Worm (Caenorhabditis elegans): ENCODE measurements around the gene C47E8.9.

C47E8.9 gene

ce11 chrV:14688097-14688912 is 25.2 kb downstream of the C47E8.9 start, which contains the start of gene C47E8.11 (continued):
- peak; percentile 59 for TF ChIP-seq Y75B8A.6 (GFP tag; IDR thresholded peaks at IDR 0.05)
- TF ChIP-seq aly-2 (tag; optimal IDR thresholded peaks at IDR 0.05): peak; percentile 100
- TF ChIP-seq Y105C5A.15 (GFP tag; IDR thresholded peaks at IDR 0.05): no peak; the same call in 1 of the 2 replicates
- TF ChIP-seq mep-1 (tag; optimal IDR thresholded peaks at IDR 0.05): peak; percentile 80
- TF ChIP-seq tra-1 (GFP tag; IDR thresholded peaks at IDR 0.05): no peak
- TF ChIP-seq madf-5 (GFP tag; IDR thresholded peaks at IDR 0.05): no peak
- TF ChIP-seq ama-1 (optimal IDR thresholded peaks at IDR 0.05): peak; percentile 71
- TF ChIP-seq zag-1 (tag; optimal IDR thresholded peaks at IDR 0.05): no peak
- TF ChIP-seq sdz-12 (GFP tag; optimal IDR thresholded peaks at IDR 0.05): peak; percentile 13
- no peak for TF ChIP-seq ceh-44 (GFP tag; IDR thresholded peaks at IDR 0.05)
- TF ChIP-seq lin-1 (GFP tag; IDR thresholded peaks at IDR 0.05): no peak
- TF ChIP-seq daf-12 (tag; optimal IDR thresholded peaks at IDR 0.05): no peak
- TF ChIP-seq mdl-1 (tag; optimal IDR thresholded peaks at IDR 0.05): no peak
- no peak for TF ChIP-seq nhr-77 (tag; optimal IDR thresholded peaks at IDR 0.05)
- TF ChIP-seq dve-1 (tag; optimal IDR thresholded peaks at IDR 0.05; ENCODE audit: insufficient read depth): peak; percentile 65
- TF ChIP-seq gei-8 (GFP tag; optimal IDR thresholded peaks at IDR 0.05): no peak
- no peak for TF ChIP-seq nhr-76 (tag; optimal IDR thresholded peaks at IDR 0.05)
- TF ChIP-seq nhr-111 (GFP tag; optimal IDR thresholded peaks at IDR 0.05): peak; percentile 20
- no peak for TF ChIP-seq nhr-10 (tag; optimal IDR thresholded peaks at IDR 0.05)
- TF ChIP-seq ceh-32 (tag; optimal IDR thresholded peaks at IDR 0.05; ENCODE audit: poor library complexity): no peak
- no peak for TF ChIP-seq nhr-28 (tag; optimal IDR thresholded peaks at IDR 0.05)
- peak; percentile 65 for TF ChIP-seq lim-7 (GFP tag; IDR thresholded peaks at IDR 0.05)
- TF ChIP-seq saeg-2 (GFP tag; IDR thresholded peaks at IDR 0.05): no peak
- no peak for TF ChIP-seq ztf-11 (tag; optimal IDR thresholded peaks at IDR 0.05)
- TF ChIP-seq unc-39 (tag; optimal IDR thresholded peaks at IDR 0.05): no peak
- TF ChIP-seq lin-13 (GFP tag; optimal IDR thresholded peaks at IDR 0.05): peak; percentile 91
- TF ChIP-seq jun-1 (tag; optimal IDR thresholded peaks at IDR 0.05): no peak
- TF ChIP-seq nhr-102 (tag; optimal IDR thresholded peaks at IDR 0.05): peak; percentile 45
- TF ChIP-seq snpc-1.2 (GFP tag; IDR thresholded peaks at IDR 0.05): peak; percentile 50
- no peak for TF ChIP-seq skn-1 (tag; optimal IDR thresholded peaks at IDR 0.05)
- peak; percentile 9 for TF ChIP-seq dpl-1 (GFP tag; optimal IDR thresholded peaks at IDR 0.05)
- TF ChIP-seq ztf-7 (tag; optimal IDR thresholded peaks at IDR 0.05): no peak
- TF ChIP-seq ceh-20 (GFP tag; IDR thresholded peaks at IDR 0.05): peak; percentile 44; the same call in 1 of the 2 replicates
- peak; percentile 92 for TF ChIP-seq zfp-3 (GFP tag; conservative IDR thresholded peaks at IDR 0.05)
- TF ChIP-seq F49E8.2 (tag; optimal IDR thresholded peaks at IDR 0.05; ENCODE audit: borderline replicate concordance): peak; percentile 68
- TF ChIP-seq zip-2 (tag; optimal IDR thresholded peaks at IDR 0.05): no peak
- peak; percentile 64 for TF ChIP-seq T20F7.1 (GFP tag; optimal IDR thresholded peaks at IDR 0.05)
- TF ChIP-seq spr-1 (tag; optimal IDR thresholded peaks at IDR 0.05): peak; percentile 10
- TF ChIP-seq php-3 (GFP tag; IDR thresholded peaks at IDR 0.05): 0 out of 2 replicates have a peak, but pooled peaks have one; percentile 35
- peak; percentile 64; the same call in 1 of the 2 replicates for TF ChIP-seq Y48G9A.11 (GFP tag; IDR thresholded peaks at IDR 0.05)
- no peak for TF ChIP-seq pqm-1 (tag; optimal IDR thresholded peaks at IDR 0.05)
- TF ChIP-seq hmg-1.1 (GFP tag; IDR thresholded peaks at IDR 0.05): peak; percentile 39
- no peak for TF ChIP-seq fkh-10 (GFP tag; optimal IDR thresholded peaks at IDR 0.05)
- TF ChIP-seq lir-3 (tag; optimal IDR thresholded peaks at IDR 0.05): no peak
- TF ChIP-seq zfp-2 (tag; optimal IDR thresholded peaks at IDR 0.05): no peak
- no peak for TF ChIP-seq nhr-42 (GFP tag; IDR thresholded peaks at IDR 0.05)
- no peak for TF ChIP-seq nhr-11 (tag; optimal IDR thresholded peaks at IDR 0.05)
- TF ChIP-seq hlh-11 (tag; optimal IDR thresholded peaks at IDR 0.05): peak; percentile 58
- no peak for TF ChIP-seq tag-97 (GFP tag; IDR thresholded peaks at IDR 0.05)
- TF ChIP-seq zip-11 (GFP tag; IDR thresholded peaks at IDR 0.05): 0 out of 2 replicates have a peak, but pooled peaks have one; percentile 5
- TF ChIP-seq ctbp-1 (GFP tag; IDR thresholded peaks at IDR 0.05): peak; percentile 11; the same call in 1 of the 2 replicates

All from whole organism, L4 larva.